Worm (Caenorhabditis elegans) whole organism, late embryonic: ENCODE results near the gene hpo-6.
A peak's percentile ranks its signal among the peaks of the same experiment; 100 is the strongest.

Source experiments
- C08G9.2 ChIP-seq: sonication (generic microtip); optimal IDR thresholded peaks from 2 replicates; lab custom pipeline; 2016; ENCODE audit warnings: mild to moderate bottlenecking, missing genetic modification characterization, moderate library complexity, missing compliant biosample characterization
- C38D4.7 ChIP-seq: fragments of 200-800 bp; sonication (Bioruptor generic); optimal IDR thresholded peaks from 2 replicates; lab custom pipeline; 2018; ENCODE audit warnings: mild to moderate bottlenecking, missing genetic modification characterization, moderate library complexity, missing compliant biosample characterization
- F13H6.1 ChIP-seq: sonication (generic microtip); optimal IDR thresholded peaks from 2 replicates; lab custom pipeline; 2016; ENCODE audit warnings: missing genetic modification characterization, missing compliant biosample characterization
- K02D7.2 ChIP-seq: sonication (generic microtip); optimal IDR thresholded peaks from 2 replicates; lab custom pipeline; 2017; ENCODE audit warnings: mild to moderate bottlenecking, missing genetic modification characterization, missing compliant biosample characterization
- ama-1 ChIP-seq: fragments of 150-350 bp; optimal IDR thresholded peaks from 2 replicates; lab custom pipeline; 2014
- ceh-18 ChIP-seq: sonication (generic microtip); optimal IDR thresholded peaks from 2 replicates; lab custom pipeline; 2016; ENCODE audit warnings: missing genetic modification characterization, missing compliant biosample characterization
- ceh-19 ChIP-seq: fragments of 200-800 bp; sonication (Bioruptor generic); optimal IDR thresholded peaks from 2 replicates; lab custom pipeline; 2018; ENCODE audit warnings: mild to moderate bottlenecking, missing genetic modification characterization, missing compliant biosample characterization
- ceh-22 ChIP-seq: sonication (generic microtip); optimal IDR thresholded peaks from 2 replicates; lab custom pipeline; 2017; ENCODE audit warnings: missing biosample characterization, missing genetic modification characterization
- ceh-24 ChIP-seq: sonication (generic microtip); optimal IDR thresholded peaks from 2 replicates; lab custom pipeline; 2016; ENCODE audit warnings: mild to moderate bottlenecking, missing genetic modification characterization, missing compliant biosample characterization
- ceh-30 ChIP-seq: fragments of 150-350 bp; optimal IDR thresholded peaks from 2 replicates; lab custom pipeline; 2014; ENCODE audit warnings: missing biosample characterization, missing genetic modification characterization
- ceh-34 ChIP-seq: sonication (generic microtip); optimal IDR thresholded peaks from 2 replicates; lab custom pipeline; 2016; ENCODE audit warnings: mild to moderate bottlenecking, missing genetic modification characterization, missing compliant biosample characterization
- ceh-45 ChIP-seq: fragments of 200-800 bp; sonication (Bioruptor generic); IDR thresholded peaks from 2 replicates; pipeline ENCODE4 v1.3.6; 2022; ENCODE audit warnings: missing genetic modification reagents, missing genetic modification characterization, missing compliant biosample characterization
- ceh-6 ChIP-seq: fragments of 200-800 bp; sonication (Bioruptor generic); optimal IDR thresholded peaks from 2 replicates; lab custom pipeline; 2018; ENCODE audit warnings: mild to moderate bottlenecking, missing genetic modification characterization, missing compliant biosample characterization
- che-1 ChIP-seq: sonication (generic microtip); optimal IDR thresholded peaks from 2 replicates; lab custom pipeline; 2016; ENCODE audit warnings: mild to moderate bottlenecking, missing genetic modification characterization, missing compliant biosample characterization
- elt-2 ChIP-seq: sonication (generic microtip); optimal IDR thresholded peaks from 2 replicates; lab custom pipeline; 2016; ENCODE audit warnings: missing genetic modification reagents, missing genetic modification characterization, missing compliant biosample characterization
- fkh-6 ChIP-seq: sonication (generic microtip); optimal IDR thresholded peaks from 2 replicates; lab custom pipeline; 2016; ENCODE audit warnings: missing genetic modification characterization, missing compliant biosample characterization
- gmeb-2 ChIP-seq: sonication (generic microtip); optimal IDR thresholded peaks from 2 replicates; lab custom pipeline; 2016; ENCODE audit warnings: missing genetic modification characterization, inconsistent platforms, missing compliant biosample characterization
- hlh-15 ChIP-seq: sonication (generic microtip); optimal IDR thresholded peaks from 2 replicates; lab custom pipeline; 2016; ENCODE audit warnings: missing genetic modification characterization, missing compliant biosample characterization
- hlh-30 ChIP-seq: sonication (generic microtip); optimal IDR thresholded peaks from 2 replicates; lab custom pipeline; 2017; ENCODE audit warnings: antibody characterized with exemption, missing genetic modification characterization, missing compliant biosample characterization; ENCODE audit not compliant: insufficient read depth
- lim-6 ChIP-seq: sonication (generic microtip); optimal IDR thresholded peaks from 2 replicates; lab custom pipeline; 2016; ENCODE audit warnings: missing genetic modification characterization, missing compliant biosample characterization
- nfya-1 ChIP-seq: sonication (generic microtip); optimal IDR thresholded peaks from 2 replicates; lab custom pipeline; 2017; ENCODE audit warnings: missing genetic modification characterization, mild to moderate bottlenecking, missing compliant biosample characterization, antibody characterized with exemption, moderate library complexity
- nhr-11 ChIP-seq: fragments of 150-350 bp; optimal IDR thresholded peaks from 2 replicates; lab custom pipeline; 2014; ENCODE audit warnings: missing biosample characterization, missing genetic modification characterization
- nhr-232 ChIP-seq: sonication (generic microtip); optimal IDR thresholded peaks from 2 replicates; lab custom pipeline; 2016; ENCODE audit warnings: missing genetic modification characterization, missing compliant biosample characterization
- npax-4 ChIP-seq: sonication (generic microtip); optimal IDR thresholded peaks from 2 replicates; lab custom pipeline; 2016; ENCODE audit warnings: missing genetic modification characterization, missing compliant biosample characterization
- pat-9 ChIP-seq: fragments of 200-800 bp; sonication (Bioruptor generic); optimal IDR thresholded peaks from 2 replicates; lab custom pipeline; 2018; ENCODE audit warnings: mild to moderate bottlenecking, missing genetic modification characterization, moderate library complexity, missing compliant biosample characterization
- pha-4 ChIP-seq: fragments of 150-350 bp; optimal IDR thresholded peaks from 2 replicates; lab custom pipeline; 2018; ENCODE audit warnings: missing biosample characterization, missing genetic modification reagents, missing genetic modification characterization
- pqm-1 ChIP-seq: sonication (generic microtip); optimal IDR thresholded peaks from 2 replicates; lab custom pipeline; 2016; ENCODE audit warnings: missing genetic modification characterization, missing compliant biosample characterization
- rnt-1 ChIP-seq: sonication (generic microtip); optimal IDR thresholded peaks from 2 replicates; lab custom pipeline; 2016; ENCODE audit warnings: missing genetic modification characterization, missing compliant biosample characterization
- sdc-2 ChIP-seq: sonication (generic microtip); optimal IDR thresholded peaks from 2 replicates; lab custom pipeline; 2016; ENCODE audit warnings: missing genotype, missing genetic modification characterization, missing compliant biosample characterization
- sox-4 ChIP-seq: sonication (generic microtip); optimal IDR thresholded peaks from 2 replicates; lab custom pipeline; 2017; ENCODE audit warnings: mild to moderate bottlenecking, missing genetic modification characterization, inconsistent platforms, missing compliant biosample characterization
- tbx-7 ChIP-seq: sonication (generic microtip); optimal IDR thresholded peaks from 2 replicates; lab custom pipeline; 2016; ENCODE audit warnings: missing genotype, missing genetic modification characterization, missing compliant biosample characterization
- unc-3 ChIP-seq, 2 experiments: fragments of 200-800 bp in 1 of 2; sonication (Bioruptor generic) in 1 of 2; sonication (generic microtip) in 1 of 2; conservative IDR thresholded peaks in 1 of 2; optimal IDR thresholded peaks in 1 of 2; 2 replicates each; pipeline versions ENCODE4 v1.3.6 to Lab custom; 2016 to 2022; ENCODE audit warnings: missing compliant biosample characterization in 2 of 2, missing genetic modification characterization in 2 of 2, missing genetic modification reagents in 1 of 2
- zip-5 ChIP-seq: sonication (generic microtip); optimal IDR thresholded peaks from 2 replicates; lab custom pipeline; 2016; ENCODE audit warnings: missing genetic modification characterization, missing compliant biosample characterization
- ztf-16 ChIP-seq: sonication (generic microtip); optimal IDR thresholded peaks from 2 replicates; lab custom pipeline; 2017; ENCODE audit warnings: missing genetic modification characterization, missing compliant biosample characterization

Gene hpo-6

ce11 chrIV:1561884-1562283 lies at the start of gene hpo-6:
hpo-6 (plus strand) TSS chrIV:1562184.
- TF ChIP-seq nhr-11 (tag; lab: Kevin White, UChicago) (no peak), ceh-24 (tag; lab: Kevin White, UChicago) (no peak), che-1 (tag; lab: Kevin White, UChicago) (no peak), npax-4 (tag; lab: Kevin White, UChicago) (no peak), ceh-30 (no peak), pqm-1 (tag; lab: Kevin White, UChicago) (no peak), ceh-34 (no peak), ceh-6 (no peak), nfya-1 (tag; lab: Kevin White, UChicago) (no peak), ceh-22 (tag; lab: Kevin White, UChicago) (no peak), C08G9.2 (tag; lab: Kevin White, UChicago) (no peak), ceh-45 (no peak), nhr-232 (tag; lab: Kevin White, UChicago) (no peak), ama-1 (no peak)

- TF ChIP-seq sdc-2 (tag; lab: Kevin White, UChicago) (no peak), ceh-45 (no peak), pha-4 (tag; lab: Kevin White, UChicago) (no peak), zip-5 (no peak), rnt-1 (tag; lab: Kevin White, UChicago) (no peak), C08G9.2 (tag; lab: Kevin White, UChicago) (no peak), elt-2 (tag; lab: Kevin White, UChicago) (no peak), nfya-1 (tag; lab: Kevin White, UChicago) (no peak), K02D7.2 (tag; lab: Kevin White, UChicago) (no peak), nhr-11 (tag; lab: Kevin White, UChicago) (no peak), ceh-19 (GFP tag; lab: Kevin White, UChicago) (no peak), tbx-7 (tag; lab: Kevin White, UChicago) (no peak), sox-4 (no peak), pat-9 (tag; lab: Kevin White, UChicago) (no peak), unc-3 (GFP tag; conservative IDR thresholded peaks at IDR 0.05; lab: Robert Waterston, UW) (no peak), unc-3 (tag; optimal IDR thresholded peaks at IDR 0.05; lab: Kevin White, UChicago) (no peak), ztf-16 (no peak), C38D4.7 (GFP tag; lab: Kevin White, UChicago) (no peak), hlh-15 (tag; lab: Kevin White, UChicago) (no peak), gmeb-2 (tag; lab: Kevin White, UChicago) (no peak)
- TF ChIP-seq, all 69 proteins: peak for 0
These were observed 49.0 kb upstream of the hpo-6 start for ce11 chrIV:1512944-1513343.

DNA sequence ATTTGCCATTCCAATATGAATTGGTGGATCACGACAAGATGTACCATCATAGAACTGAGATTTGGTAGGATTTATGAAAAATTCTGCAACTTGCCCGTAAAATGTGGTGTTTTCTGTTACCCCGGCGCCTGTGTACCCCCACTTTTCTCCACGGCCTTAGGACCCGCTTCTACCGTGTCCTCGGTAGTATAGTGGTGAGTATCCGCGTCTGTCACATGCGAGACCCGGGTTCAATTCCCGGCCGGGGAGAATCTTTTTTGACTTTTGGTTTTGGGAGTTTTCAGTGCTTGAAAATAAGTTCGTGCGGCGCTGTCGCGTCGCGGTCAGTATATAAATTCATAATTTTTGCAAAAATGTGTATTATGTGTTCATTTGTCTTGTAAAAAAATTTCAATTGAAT lies 47.6 kb upstream of the hpo-6 start:
- no peak for TF ChIP-seq ceh-30
- peak; percentile 4 for TF ChIP-seq ceh-34
- 0 out of 2 replicates have a peak, but pooled peaks have one; percentile 31 for TF ChIP-seq unc-3 (GFP tag; conservative IDR thresholded peaks at IDR 0.05; lab: Robert Waterston, UW)
- no peak for TF ChIP-seq unc-3 (tag; optimal IDR thresholded peaks at IDR 0.05; lab: Kevin White, UChicago)
- peak; percentile 37 for TF ChIP-seq hlh-30 (tag; lab: Kevin White, UChicago)
- peak; percentile 1 for TF ChIP-seq sox-4
- no peak for TF ChIP-seq C08G9.2 (tag; lab: Kevin White, UChicago)
- peak; percentile 14 for TF ChIP-seq che-1 (tag; lab: Kevin White, UChicago)

- TF ChIP-seq ceh-22 (tag; lab: Kevin White, UChicago) (no peak), ztf-16 (no peak), K02D7.2 (tag; lab: Kevin White, UChicago) (no peak), ceh-18 (tag; lab: Kevin White, UChicago) (no peak), fkh-6 (tag; lab: Kevin White, UChicago) (no peak), lim-6 (tag; lab: Kevin White, UChicago) (no peak), F13H6.1 (no peak), pat-9 (tag; lab: Kevin White, UChicago) (no peak), che-1 (tag; lab: Kevin White, UChicago) (no peak)
These were observed 46.1 kb upstream of the hpo-6 start for ce11 chrIV:1515891-1516290.
